Worm (Caenorhabditis elegans) whole organism, young adult: ENCODE data around the gene dhhc-1.

Source experiments
- lin-40 ChIP-seq: sonication (generic microtip); optimal IDR thresholded peaks from 2 replicates; lab custom pipeline; 2016; ENCODE audit warnings: missing genetic modification characterization, mild to moderate bottlenecking, missing compliant biosample characterization, missing genotype, missing genetic modification reagents
- xnd-1 ChIP-seq: sonication (generic microtip); optimal IDR thresholded peaks from 2 replicates; lab custom pipeline; 2016; ENCODE audit warnings: missing genotype, missing genetic modification reagents, missing genetic modification characterization, missing compliant biosample characterization

ce11 chrX:15081486-15081885, 18.7 kb downstream of the dhhc-1 start:
- no peak for TF ChIP-seq xnd-1 (tag; lab: Kevin White, UChicago)
- no peak for TF ChIP-seq lin-40 (tag; lab: Kevin White, UChicago)
